Worm (Caenorhabditis elegans): Measurements from ENCODE around the gene Y39F10A.6.

DNA sequence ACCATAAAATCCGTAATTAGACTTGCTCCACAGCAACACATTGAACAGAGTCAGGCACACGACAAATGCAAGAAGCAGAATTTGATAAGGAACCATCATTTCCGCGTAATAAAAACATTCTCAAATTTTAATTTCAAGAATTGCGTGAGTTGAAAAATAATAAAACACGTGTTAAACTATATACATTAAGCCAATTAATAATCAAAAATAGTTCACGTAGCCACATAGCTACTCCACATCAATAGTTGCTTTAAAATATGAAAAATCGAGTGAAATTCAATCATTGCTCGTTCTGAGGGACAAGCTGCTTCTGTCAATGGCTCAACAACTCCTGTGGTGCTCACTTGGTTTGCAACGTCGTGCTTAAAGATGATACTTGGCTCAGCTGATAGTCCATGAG, 529 bp downstream of the Y39F10A.6 start, which contains the start of gene Y39F10A.3:
- TF ChIP-seq sox-4 (tag; optimal IDR thresholded peaks at IDR 0.05) (no peak), pqm-1 (tag; optimal IDR thresholded peaks at IDR 0.05) (no peak), ama-1 (optimal IDR thresholded peaks at IDR 0.05) (no peak), nhr-11 (tag; optimal IDR thresholded peaks at IDR 0.05) (no peak), odd-2 (tag; optimal IDR thresholded peaks at IDR 0.05) (no peak), pha-4 (tag; optimal IDR thresholded peaks at IDR 0.05) (no peak), rnt-1 (tag; optimal IDR thresholded peaks at IDR 0.05) (no peak), pag-3 (tag; optimal IDR thresholded peaks at IDR 0.05; ENCODE audit: borderline replicate concordance) (no peak), fkh-10 (GFP tag; optimal IDR thresholded peaks at IDR 0.05) (no peak), nfya-1 (tag; optimal IDR thresholded peaks at IDR 0.05) (no peak), ets-4 (tag; optimal IDR thresholded peaks at IDR 0.05) (no peak), ztf-16 (tag; optimal IDR thresholded peaks at IDR 0.05) (no peak), npax-4 (tag; optimal IDR thresholded peaks at IDR 0.05) (no peak), F13H6.1 (tag; optimal IDR thresholded peaks at IDR 0.05) (no peak)

Data from whole organism, late embryonic.